Worm (Caenorhabditis elegans): ENCODE results near the gene twk-48.

DNA sequence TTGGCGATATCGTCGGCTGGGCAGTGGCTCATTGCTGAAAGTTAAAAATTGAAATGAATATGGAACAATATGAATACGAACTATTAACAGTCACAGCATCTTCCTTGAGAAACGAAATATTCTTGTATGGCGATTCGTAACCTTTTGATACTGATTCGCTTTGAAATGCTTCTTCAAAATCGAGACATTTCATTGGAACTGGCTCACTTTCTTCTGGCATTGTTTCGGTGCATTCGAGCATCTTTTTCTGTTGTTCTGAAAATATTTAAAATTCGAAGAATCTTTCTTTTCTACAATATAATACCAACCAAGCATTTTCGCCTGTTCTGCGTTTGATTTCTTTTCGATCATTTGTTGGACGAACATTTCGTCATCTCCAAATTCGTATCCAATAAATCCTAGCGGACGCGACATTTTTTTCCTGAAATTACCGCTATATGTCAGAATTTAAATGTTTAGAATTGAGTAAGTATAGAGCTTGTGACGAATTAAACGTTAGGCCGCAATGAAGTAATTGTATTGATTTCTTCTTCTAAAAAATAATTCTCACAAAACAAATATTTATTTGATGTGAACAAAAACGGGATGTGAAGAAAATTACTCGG lies 36.1 kb upstream of the twk-48 start, which contains the start of gene lin-52:
- TF ChIP-seq ZK546.5 (tag; optimal IDR thresholded peaks at IDR 0.05) (no peak), ceh-32 (tag; optimal IDR thresholded peaks at IDR 0.05; ENCODE audit: poor library complexity) (no peak), F49E8.2 (tag; optimal IDR thresholded peaks at IDR 0.05; ENCODE audit: borderline replicate concordance) (no peak), lsy-2 (tag; optimal IDR thresholded peaks at IDR 0.05) (peak in 1 of 2 experiments; percentile 12), nhr-77 (tag; optimal IDR thresholded peaks at IDR 0.05) (no peak), spr-3 (GFP tag; optimal IDR thresholded peaks at IDR 0.05) (no peak), dve-1 (tag; optimal IDR thresholded peaks at IDR 0.05; ENCODE audit: insufficient read depth) (peak; percentile 22), snpc-4 (tag; optimal IDR thresholded peaks at IDR 0.05) (no peak), daf-12 (tag; optimal IDR thresholded peaks at IDR 0.05) (no peak), F26F4.8 (GFP tag; conservative IDR thresholded peaks at IDR 0.05) (no peak), mxl-3 (GFP tag; optimal IDR thresholded peaks at IDR 0.05) (no peak)

Data from whole organism, L4 larva.